Fruit fly (Drosophila melanogaster): Measurements from ENCODE around the gene CG14562.
A peak's percentile ranks its signal among the peaks of the same experiment; 100 is the strongest.

Gene CG14562

dm6 chr3L:21941615-21942259, at the start of gene CG14562, which contains the start of gene PolH:
TSS of gene CG14562 (plus strand) at chr3L:21942221.
TSS of gene PolH (minus strand) at chr3L:21941812.
- no peak for TF ChIP-seq CG8478 (optimal IDR thresholded peaks at IDR 0.05)
- no peak for TF ChIP-seq CTCF (optimal IDR thresholded peaks at IDR 0.05)

- TF ChIP-seq CTCF (optimal IDR thresholded peaks at IDR 0.05) (no peak), CG8478 (optimal IDR thresholded peaks at IDR 0.05) (no peak)
These were observed 49.3 kb upstream of the CG14562 start for dm6 chr3L:21892699-21893098.

- TF ChIP-seq CG8478 (optimal IDR thresholded peaks at IDR 0.05) (no peak), CTCF (optimal IDR thresholded peaks at IDR 0.05) (no peak)
These were observed 48.3 kb upstream of the CG14562 start for dm6 chr3L:21893697-21894099.

DNA sequence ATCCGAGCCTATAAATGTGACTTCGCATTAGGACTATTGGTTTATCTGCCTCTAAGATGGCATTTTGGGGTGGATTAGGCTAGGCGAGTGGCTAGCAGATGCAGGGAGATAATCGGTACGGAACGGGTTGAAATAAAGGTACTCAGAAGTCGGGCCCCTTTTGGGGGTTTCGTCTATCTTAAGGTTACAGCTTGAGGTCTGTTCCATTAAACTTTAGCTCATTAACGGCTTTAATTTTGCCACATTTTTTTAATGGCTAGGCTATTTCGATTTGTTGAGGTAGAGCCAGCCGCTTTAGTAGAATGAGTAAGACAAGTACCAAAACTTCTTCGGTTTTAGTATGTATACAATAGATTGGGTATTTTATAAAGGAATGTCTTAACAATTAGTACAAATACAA, 47.9 kb upstream of the CG14562 start:
- TF ChIP-seq CTCF (optimal IDR thresholded peaks at IDR 0.05) (no peak), CG8478 (optimal IDR thresholded peaks at IDR 0.05) (no peak)

DNA sequence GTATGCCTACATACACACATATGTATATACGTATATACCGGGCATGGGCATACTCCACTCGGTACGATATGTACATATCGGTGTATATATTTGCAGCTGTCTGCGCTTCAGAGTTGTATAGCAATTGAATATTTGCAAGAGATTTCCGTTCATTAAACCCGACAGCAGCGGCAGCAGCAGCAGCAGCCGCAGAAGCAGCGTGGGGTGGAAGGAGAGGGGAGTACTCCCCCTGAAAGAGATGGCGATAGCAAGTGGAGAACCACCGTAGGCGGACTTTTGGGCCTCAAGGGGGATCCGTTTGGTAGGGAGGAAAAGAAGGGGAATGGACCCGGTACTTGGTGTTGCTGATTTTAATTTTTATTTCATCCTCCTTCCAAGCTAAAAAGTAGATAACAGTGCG, 47.2 kb upstream of the CG14562 start:
- TF ChIP-seq CTCF (optimal IDR thresholded peaks at IDR 0.05) (no peak), CG8478 (optimal IDR thresholded peaks at IDR 0.05) (no peak)

- no peak for TF ChIP-seq CTCF (optimal IDR thresholded peaks at IDR 0.05)
- TF ChIP-seq CG8478 (optimal IDR thresholded peaks at IDR 0.05): no peak
These were observed 45.8 kb upstream of the CG14562 start for dm6 chr3L:21896217-21896616.

DNA sequence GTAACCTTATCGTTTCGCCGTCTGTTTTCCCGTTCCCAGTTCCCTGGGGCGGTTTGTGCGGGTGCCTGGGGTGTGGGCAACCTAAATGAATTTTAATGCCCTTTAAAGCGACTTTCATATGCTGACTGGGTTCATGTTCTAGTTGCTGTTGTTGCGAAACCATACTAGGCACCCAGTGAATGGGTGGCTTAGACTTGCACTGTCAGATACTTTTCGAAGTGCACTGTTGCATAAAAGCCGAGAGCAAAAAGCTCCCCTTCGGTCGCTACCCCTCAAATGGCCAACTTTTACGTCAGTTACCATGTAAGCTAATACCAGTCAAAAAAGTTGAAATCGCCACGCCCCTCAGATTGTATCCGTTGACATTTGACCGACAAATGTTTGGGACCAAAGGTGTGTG, 42.5 kb upstream of the CG14562 start:
- no peak for TF ChIP-seq CTCF (optimal IDR thresholded peaks at IDR 0.05)
- no peak for TF ChIP-seq CG8478 (optimal IDR thresholded peaks at IDR 0.05)

DNA sequence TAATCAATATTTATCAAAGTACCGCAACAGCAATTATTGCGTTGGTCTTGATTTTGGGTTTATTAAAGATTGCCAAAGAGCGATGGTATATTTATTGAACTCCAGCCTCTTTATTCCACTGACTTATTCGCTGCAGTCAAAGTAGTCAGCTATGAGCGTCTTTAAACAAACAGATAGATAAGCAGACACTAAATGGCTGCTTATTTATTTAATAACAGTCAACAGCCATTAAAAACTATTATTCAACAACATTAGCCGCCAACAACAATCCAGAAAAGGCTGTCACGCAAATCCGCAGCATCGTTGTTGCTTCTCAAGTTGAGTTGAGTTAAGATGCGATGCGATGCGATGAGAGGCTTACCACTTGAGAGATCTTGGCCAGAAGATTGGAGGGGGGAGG, 33.2 kb upstream of the CG14562 start:
- TF ChIP-seq CTCF (optimal IDR thresholded peaks at IDR 0.05): no peak
- no peak for TF ChIP-seq CG8478 (optimal IDR thresholded peaks at IDR 0.05)

dm6 chr3L:21918605-21919004, 23.4 kb upstream of the CG14562 start:
- no peak for TF ChIP-seq CTCF (optimal IDR thresholded peaks at IDR 0.05)

DNA sequence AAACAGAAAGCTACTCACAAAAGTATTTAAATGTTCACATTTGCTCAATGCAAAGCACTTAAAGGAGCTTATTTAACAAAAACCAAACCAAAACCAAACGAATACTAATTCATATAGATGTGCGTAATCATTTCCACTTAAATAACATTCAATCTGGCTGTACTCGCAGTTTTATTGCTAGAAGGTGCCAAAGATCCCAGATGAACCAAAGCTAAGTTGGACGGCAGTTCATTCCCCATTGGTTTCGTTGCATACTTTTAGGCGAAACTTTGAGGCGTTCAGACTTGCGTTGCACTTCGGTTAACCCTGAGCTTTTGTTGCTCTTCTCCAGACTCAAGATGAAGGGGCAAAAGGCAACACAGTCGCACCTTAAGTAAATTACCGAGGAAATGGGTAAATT, 11.8 kb upstream of the CG14562 start:
- TF ChIP-seq CTCF (optimal IDR thresholded peaks at IDR 0.05): no peak
- no peak for TF ChIP-seq CG8478 (optimal IDR thresholded peaks at IDR 0.05)

DNA sequence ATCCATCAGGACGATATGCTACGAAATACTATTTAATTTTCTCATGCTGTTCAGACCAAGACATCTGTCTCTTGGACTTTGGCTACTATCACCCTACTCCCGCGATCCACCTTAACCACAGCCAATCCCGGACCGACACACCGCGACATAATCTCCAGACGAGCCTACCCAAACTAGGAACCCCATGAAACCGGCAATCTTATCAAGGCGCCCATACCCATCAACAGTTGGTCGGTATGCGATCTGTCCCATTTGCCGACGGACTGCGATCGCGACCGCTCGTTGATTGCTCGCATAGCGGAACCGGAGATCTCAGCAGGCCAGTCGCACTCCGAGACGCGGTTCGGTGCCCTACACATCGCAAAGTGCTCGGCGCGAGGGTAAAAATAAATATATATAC, 7.6 kb upstream of the CG14562 start, which contains the start of gene SLC22A:
SLC22A (plus strand) TSS at position 243 of the 400 bp plus-strand sequence.
- TF ChIP-seq CG8478 (optimal IDR thresholded peaks at IDR 0.05): no peak
- no peak for TF ChIP-seq CTCF (optimal IDR thresholded peaks at IDR 0.05)

dm6 chr3L:21936152-21936551, 5.9 kb upstream of the CG14562 start:
- no peak for TF ChIP-seq CG8478 (optimal IDR thresholded peaks at IDR 0.05)
- no peak for TF ChIP-seq CTCF (optimal IDR thresholded peaks at IDR 0.05)

- TF ChIP-seq CG8478 (optimal IDR thresholded peaks at IDR 0.05): no peak
- peak; percentile 75 to 84 for TF ChIP-seq CTCF (optimal IDR thresholded peaks at IDR 0.05)
These were observed 11.3 kb downstream of the CG14562 start for dm6 chr3L:21953028-21954016.

- no peak for TF ChIP-seq CTCF (optimal IDR thresholded peaks at IDR 0.05)
- no peak for TF ChIP-seq CG8478 (optimal IDR thresholded peaks at IDR 0.05)
These were observed 12.7 kb downstream of the CG14562 start, which contains the start of gene CG7458 for dm6 chr3L:21954474-21955321. TSS of gene CG7458 (plus strand) at chr3L:21955110.
